Fruit fly (Drosophila melanogaster): ENCODE measurements around the gene mura.

dm6 chr3R:9581973-9582372 lies 30.4 kb upstream of the mura start:
- TF ChIP-seq cnc (optimal IDR thresholded peaks at IDR 0.05) (no peak), CG11617 (GFP tag; optimal IDR thresholded peaks at IDR 0.05) (no peak), CG7045 (GFP tag; optimal IDR thresholded peaks at IDR 0.05) (no peak), pad (GFP tag; optimal IDR thresholded peaks at IDR 0.05) (no peak), Hr96 (GFP tag; optimal IDR thresholded peaks at IDR 0.05) (no peak)

All from whole organism, adult.